Worm (Caenorhabditis elegans): ENCODE data around the gene irld-36.

- TF ChIP-seq sem-2 (GFP tag; optimal IDR thresholded peaks at IDR 0.05) = no peak
- TF ChIP-seq nhr-76 (tag; optimal IDR thresholded peaks at IDR 0.05) = no peak
- TF ChIP-seq lin-13 (tag; optimal IDR thresholded peaks at IDR 0.05) = no peak
- no peak for TF ChIP-seq cnd-1 (tag; optimal IDR thresholded peaks at IDR 0.05)
- no peak for TF ChIP-seq unc-62 (GFP tag; optimal IDR thresholded peaks at IDR 0.05)
Measured at ce11 chrII:1695861-1696260, 16.7 kb downstream of the irld-36 start, which contains the start of gene F58E1.13.
